Fruit fly (Drosophila melanogaster) whole organism, embryonic: ENCODE data around the gene TfIIA-S.
A peak's percentile ranks its signal among the peaks of the same experiment; 100 is the strongest.

Experiments used
- Atf-2 ChIP-seq: fragments of 200-800 bp; sonication (Bioruptor generic); optimal IDR thresholded peaks from 2 replicates; lab custom pipeline; 2016; ENCODE audit warnings: missing biosample characterization, missing genetic modification characterization
- CG1024 ChIP-seq: fragments of 200-800 bp; sonication (Bioruptor generic); IDR thresholded peaks from 2 replicates; pipeline ENCODE4 v1.3.6; 2022; ENCODE audit warnings: missing biosample characterization, missing genetic modification characterization
- CG10267 ChIP-seq: fragments of 200-800 bp; sonication (Bioruptor generic); optimal IDR thresholded peaks from 2 replicates; lab custom pipeline; 2018; ENCODE audit warnings: missing biosample characterization, mild to moderate bottlenecking, missing genetic modification characterization, moderate library complexity
- CG10462 ChIP-seq: fragments of 200-800 bp; sonication (Bioruptor generic); optimal IDR thresholded peaks from 2 replicates; lab custom pipeline; 2016; ENCODE audit warnings: missing biosample characterization, missing genetic modification characterization
- CG12155 ChIP-seq: fragments of 200-800 bp; sonication (Bioruptor generic); optimal IDR thresholded peaks from 3 replicates; lab custom pipeline; 2016; ENCODE audit warnings: missing biosample characterization, missing genetic modification characterization
- CG12299 ChIP-seq: fragments of 200-800 bp; sonication (Bioruptor generic); optimal IDR thresholded peaks from 2 replicates; lab custom pipeline; 2018; ENCODE audit warnings: missing biosample characterization, mild to moderate bottlenecking, missing genetic modification characterization
- CG14667 ChIP-seq: fragments of 200-800 bp; sonication (Bioruptor generic); IDR thresholded peaks from 2 replicates; pipeline ENCODE4 v1.3.6; 2022; ENCODE audit warnings: missing biosample characterization, missing genetic modification characterization
- CG14965 ChIP-seq: fragments of 200-800 bp; sonication (Bioruptor generic); optimal IDR thresholded peaks from 2 replicates; lab custom pipeline; 2016; ENCODE audit warnings: missing biosample characterization, missing genetic modification characterization, borderline replicate concordance
- CG15073 ChIP-seq: fragments of 200-800 bp; sonication (Bioruptor generic); optimal IDR thresholded peaks from 2 replicates; lab custom pipeline; 2016; ENCODE audit warnings: missing biosample characterization, missing genetic modification characterization
- CG16815 ChIP-seq: fragments of 200-800 bp; sonication (Bioruptor generic); optimal IDR thresholded peaks from 3 replicates; lab custom pipeline; 2017; ENCODE audit warnings: missing biosample characterization, mild to moderate bottlenecking, missing genetic modification characterization
- CG17612 ChIP-seq: fragments of 200-800 bp; sonication (Bioruptor generic); IDR thresholded peaks from 2 replicates; pipeline ENCODE4 v1.3.6; 2022; ENCODE audit warnings: missing biosample characterization, missing genetic modification characterization
- CG18262 ChIP-seq: fragments of 200-800 bp; optimal IDR thresholded peaks from 3 replicates; lab custom pipeline; 2019; ENCODE audit warnings: missing biosample characterization, mild to moderate bottlenecking, missing genetic modification characterization, moderate library complexity
- CG31365 ChIP-seq: fragments of 200-800 bp; sonication (Bioruptor generic); optimal IDR thresholded peaks from 2 replicates; lab custom pipeline; 2018; ENCODE audit warnings: missing biosample characterization, mild to moderate bottlenecking, missing genetic modification characterization
- CG3281 ChIP-seq: fragments of 200-800 bp; sonication (Bioruptor generic); optimal IDR thresholded peaks from 3 replicates; lab custom pipeline; 2017; ENCODE audit warnings: missing biosample characterization, mild to moderate bottlenecking, missing genetic modification characterization
- CG33213 ChIP-seq: fragments of 200-800 bp; sonication (Bioruptor generic); optimal IDR thresholded peaks from 3 replicates; lab custom pipeline; 2016; ENCODE audit warnings: missing biosample characterization, missing genetic modification characterization
- CG3847 ChIP-seq: fragments of 200-800 bp; sonication (Bioruptor generic); IDR thresholded peaks from 2 replicates; pipeline ENCODE4 v1.3.6; 2022; ENCODE audit warnings: missing biosample characterization, missing genetic modification characterization
- CG4707 ChIP-seq: fragments of 200-800 bp; sonication (Bioruptor generic); optimal IDR thresholded peaks from 2 replicates; lab custom pipeline; 2018; ENCODE audit warnings: missing biosample characterization, mild to moderate bottlenecking, missing genetic modification characterization, moderate library complexity
- CG7839 ChIP-seq: fragments of 200-800 bp; sonication (Bioruptor generic); optimal IDR thresholded peaks from 3 replicates; lab custom pipeline; 2018; ENCODE audit warnings: missing biosample characterization, mild to moderate bottlenecking, missing genetic modification characterization, moderate library complexity
- CG9876 ChIP-seq: fragments of 200-800 bp; sonication (Bioruptor generic); optimal IDR thresholded peaks from 2 replicates; lab custom pipeline; 2016; ENCODE audit warnings: missing biosample characterization, missing genetic modification characterization
- D ChIP-seq, 2 experiments: fragments of 200-800 bp in 1 of 2; fragments of >200 bp in 1 of 2; sonication (Bioruptor generic) in 1 of 2; optimal IDR thresholded peaks; 2 replicates in 1 of 2; 3 replicates in 1 of 2; lab custom pipeline; 2017; ENCODE audit warnings: mild to moderate bottlenecking in 1 of 2, missing biosample characterization in 1 of 2, missing genetic modification characterization in 1 of 2, missing genetic modification reagents in 1 of 2
- HLH4C ChIP-seq: fragments of 200-800 bp; sonication (Bioruptor generic); IDR thresholded peaks from 3 replicates; pipeline ENCODE4 v1.3.6; 2022; ENCODE audit warnings: missing biosample characterization, missing genetic modification characterization; ENCODE audit not compliant: partially characterized antibody
- Jarid2 ChIP-seq: fragments of 200-800 bp; sonication (Bioruptor generic); optimal IDR thresholded peaks from 3 replicates; lab custom pipeline; 2017; ENCODE audit warnings: mild to moderate bottlenecking, missing biosample characterization, missing genetic modification reagents, missing genetic modification characterization
- Kr ChIP-seq: fragments of 200-800 bp; sonication (Bioruptor generic); optimal IDR thresholded peaks from 2 replicates; lab custom pipeline; 2017; ENCODE audit warnings: missing biosample characterization, mild to moderate bottlenecking, missing genetic modification characterization
- Med ChIP-seq: fragments of 200-800 bp; sonication (Bioruptor generic); peaks from one replicate; lab custom pipeline; 2016; ENCODE audit warnings: missing biosample characterization, missing genetic modification characterization, mild to moderate bottlenecking, inconsistent platforms, moderate library complexity
- Myb ChIP-seq: fragments of 200-800 bp; sonication (Bioruptor generic); optimal IDR thresholded peaks from 2 replicates; lab custom pipeline; 2016; ENCODE audit warnings: missing biosample characterization, missing genetic modification characterization
- Spps ChIP-seq: fragments of 200-800 bp; sonication (Bioruptor generic); optimal IDR thresholded peaks from 2 replicates; lab custom pipeline; 2018; ENCODE audit warnings: missing biosample characterization, mild to moderate bottlenecking, missing genetic modification characterization
- ac ChIP-seq: fragments of 200-800 bp; sonication (Bioruptor generic); optimal IDR thresholded peaks from 3 replicates; lab custom pipeline; 2017; ENCODE audit warnings: missing biosample characterization, mild to moderate bottlenecking, missing genetic modification characterization
- ap ChIP-seq: fragments of 200-800 bp; sonication (Bioruptor generic); IDR thresholded peaks from 2 replicates; pipeline ENCODE4 v1.3.6; 2022; ENCODE audit warnings: missing biosample characterization, missing genetic modification characterization
- bsh ChIP-seq, 2 experiments: fragments of 200-800 bp; sonication (Bioruptor generic); optimal IDR thresholded peaks; 2 replicates each; lab custom pipeline; 2017 to 2018; ENCODE audit warnings: mild to moderate bottlenecking in 2 of 2, missing biosample characterization in 2 of 2, missing genetic modification characterization in 2 of 2, moderate library complexity in 1 of 2
- ci ChIP-seq: fragments of 200-800 bp; sonication (Bioruptor generic); IDR thresholded peaks from 3 replicates; pipeline ENCODE4 v1.3.6; 2022; ENCODE audit warnings: missing biosample characterization, missing genetic modification characterization
- corto ChIP-seq: fragments of 200-800 bp; sonication (Bioruptor generic); optimal IDR thresholded peaks from 2 replicates; lab custom pipeline; 2016; ENCODE audit warnings: missing biosample characterization, mild to moderate bottlenecking, missing genetic modification characterization, moderate library complexity
- disco-r ChIP-seq: fragments of 200-800 bp; sonication (Bioruptor generic); optimal IDR thresholded peaks from 2 replicates; lab custom pipeline; 2016; ENCODE audit warnings: missing biosample characterization, missing genetic modification characterization
- en ChIP-seq: fragments of 200-800 bp; sonication (Bioruptor generic); optimal IDR thresholded peaks from 2 replicates; lab custom pipeline; 2016; ENCODE audit warnings: missing biosample characterization, missing genetic modification characterization
- ewg ChIP-seq: fragments of 200-800 bp; sonication (Bioruptor generic); optimal IDR thresholded peaks from 3 replicates; lab custom pipeline; 2017; ENCODE audit warnings: mild to moderate bottlenecking, missing biosample characterization, missing genetic modification reagents, missing genetic modification characterization
- exex ChIP-seq: fragments of 200-800 bp; sonication (Bioruptor generic); optimal IDR thresholded peaks from 4 replicates; lab custom pipeline; 2018; ENCODE audit warnings: missing biosample characterization, mild to moderate bottlenecking, missing genetic modification characterization, moderate library complexity
- h ChIP-seq: fragments of >200 bp; optimal IDR thresholded peaks from 2 replicates; lab custom pipeline; 2017
- her ChIP-seq: fragments of 200-800 bp; sonication (Bioruptor generic); optimal IDR thresholded peaks from 2 replicates; lab custom pipeline; 2016; ENCODE audit warnings: missing biosample characterization, missing genetic modification characterization
- ind ChIP-seq: fragments of 200-800 bp; sonication (Bioruptor generic); optimal IDR thresholded peaks from 3 replicates; lab custom pipeline; 2016; ENCODE audit warnings: missing biosample characterization, missing genetic modification characterization
- klu ChIP-seq: fragments of 200-800 bp; sonication (Bioruptor generic); IDR thresholded peaks from 2 replicates; pipeline ENCODE4 v1.3.6; 2022; ENCODE audit warnings: missing biosample characterization, missing genetic modification characterization
- lola ChIP-seq, 3 experiments: fragments of >200 bp in 2 of 3; fragments of 200-800 bp in 1 of 3; sonication (Bioruptor generic) in 1 of 3; optimal IDR thresholded peaks; 2 replicates each; lab custom pipeline; 2017 to 2019; ENCODE audit warnings: missing biosample characterization in 3 of 3, missing genetic modification characterization in 3 of 3, mild to moderate bottlenecking in 1 of 3, moderate library complexity in 1 of 3
- mam ChIP-seq: fragments of 200-800 bp; sonication (Bioruptor generic); optimal IDR thresholded peaks from 3 replicates; lab custom pipeline; 2016; ENCODE audit warnings: missing biosample characterization, missing genetic modification characterization
- odd ChIP-seq: fragments of 200-800 bp; sonication (Bioruptor generic); optimal IDR thresholded peaks from 2 replicates; lab custom pipeline; 2017; ENCODE audit warnings: missing biosample characterization, mild to moderate bottlenecking, missing genetic modification characterization
- prd ChIP-seq, 3 experiments: fragments of >200 bp in 2 of 3; fragments of 200-800 bp in 1 of 3; sonication (Bioruptor generic) in 1 of 3; optimal IDR thresholded peaks in 2 of 3; IDR thresholded peaks in 1 of 3; 2 replicates in 2 of 3; 3 replicates in 1 of 3; pipeline versions ENCODE4 v1.3.6 to Lab custom; 2017 to 2022; ENCODE audit warnings: missing biosample characterization in 1 of 3, missing genetic modification characterization in 1 of 3
- repo ChIP-seq: fragments of 200-800 bp; sonication (Bioruptor generic); optimal IDR thresholded peaks from 2 replicates; lab custom pipeline; 2016; ENCODE audit warnings: missing biosample characterization, missing genetic modification characterization
- ttk ChIP-seq: fragments of 200-800 bp; sonication (Bioruptor generic); IDR thresholded peaks from 2 replicates; pipeline ENCODE4 v2.1.2; 2022; ENCODE audit warnings: missing biosample characterization, missing genetic modification characterization
- wor ChIP-seq: fragments of 200-800 bp; sonication (Bioruptor generic); IDR thresholded peaks from 2 replicates; pipeline ENCODE4 v1.3.6; 2022; ENCODE audit warnings: missing biosample characterization, missing genetic modification characterization
- zfh1 ChIP-seq: fragments of 200-800 bp; sonication (Bioruptor generic); IDR thresholded peaks from 3 replicates; pipeline ENCODE4 v1.3.6; 2022; ENCODE audit warnings: missing biosample characterization, missing genetic modification characterization

Gene TfIIA-S

dm6 chr3R:23939921-23940839, 49.3 kb upstream of the TfIIA-S start (continued):
- peak; percentile 28 for TF ChIP-seq CG16815 (GFP tag; lab: Kevin White, UChicago)
- TF ChIP-seq CG31365 (tag; lab: Kevin White, UChicago): peak; percentile 76
- peak; percentile 20 for TF ChIP-seq her (GFP tag; lab: Kevin White, UChicago)
- no peak for TF ChIP-seq ind (GFP tag; lab: Kevin White, UChicago)
- peak; percentile 89 for TF ChIP-seq ci (GFP tag; lab: Robert Waterston, UW)
- no peak for TF ChIP-seq klu (GFP tag; lab: Robert Waterston, UW)
- peak; percentile 83; the same call in 1 of the 2 replicates for TF ChIP-seq CG1024
- peak; percentile 44 for TF ChIP-seq Atf-2
- TF ChIP-seq HLH4C: no peak
- TF ChIP-seq ttk (GFP tag; lab: Robert Waterston, UW): no peak
- peak; percentile 66 for TF ChIP-seq repo (GFP tag; lab: Kevin White, UChicago)
- peak; percentile 4 for TF ChIP-seq CG9876 (GFP tag; lab: Kevin White, UChicago)
- TF ChIP-seq zfh1 (GFP tag; lab: Robert Waterston, UW): peak; percentile 87
- TF ChIP-seq Spps (tag; lab: Kevin White, UChicago): peak; percentile 75
- no peak; the same call in 1 of the 2 replicates for TF ChIP-seq CG14667
- TF ChIP-seq CG14965 (GFP tag; lab: Kevin White, UChicago): peak; percentile 43
- peak; percentile 89 for TF ChIP-seq CG12299 (tag; lab: Kevin White, UChicago)
- TF ChIP-seq D (optimal IDR thresholded peaks at IDR 0.05; lab: Kevin White, UChicago): no peak
- peak; percentile 87 for TF ChIP-seq D (GFP tag; optimal IDR thresholded peaks at IDR 0.05; lab: Kevin White, UChicago)
- peak; percentile 63 for TF ChIP-seq CG10267 (tag; lab: Kevin White, UChicago)
- TF ChIP-seq exex (tag; lab: Kevin White, UChicago): peak; percentile 76
- peak; percentile 29; the same call in 1 of the 2 replicates for TF ChIP-seq ap (GFP tag; lab: Robert Waterston, UW)
- TF ChIP-seq disco-r (GFP tag; lab: Kevin White, UChicago): no peak
- peak; percentile 87 for TF ChIP-seq CG4707 (GFP tag; lab: Kevin White, UChicago)
- TF ChIP-seq ewg (GFP tag; lab: Kevin White, UChicago): peak; percentile 73
- TF ChIP-seq lola (GFP tag; optimal IDR thresholded peaks at IDR 0.05; lab: Kevin White, UChicago): peak in 1 of 3 experiments; percentile 82
- TF ChIP-seq prd (optimal IDR thresholded peaks at IDR 0.05; lab: Kevin White, UChicago): no peak
- TF ChIP-seq prd (GFP tag; IDR thresholded peaks at IDR 0.05; lab: Robert Waterston, UW): peak; percentile 33; the same call in 2 of the 3 replicates
- peak; percentile 79 for TF ChIP-seq CG3281 (GFP tag; lab: Kevin White, UChicago)
- TF ChIP-seq Jarid2: peak; percentile 66
- TF ChIP-seq Med (GFP tag; lab: Kevin White, UChicago): peak; percentile 91
- no peak for TF ChIP-seq Myb (GFP tag; lab: Kevin White, UChicago)
- peak; percentile 69 for TF ChIP-seq CG10462
- peak in 1 of 2 experiments; percentile 90 for TF ChIP-seq bsh (GFP tag; optimal IDR thresholded peaks at IDR 0.05; lab: Kevin White, UChicago)
- TF ChIP-seq en (GFP tag; lab: Kevin White, UChicago): peak; percentile 42
- peak; percentile 66 for TF ChIP-seq CG33213 (GFP tag; lab: Kevin White, UChicago)
- TF ChIP-seq CG15073 (GFP tag; lab: Kevin White, UChicago): peak; percentile 37
- TF ChIP-seq h (lab: Kevin White, UChicago): no peak
- TF ChIP-seq CG3847 (GFP tag; lab: Robert Waterston, UW): peak; percentile 19; the same call in 1 of the 2 replicates
- no peak for TF ChIP-seq corto
- TF ChIP-seq CG18262 (tag; lab: Kevin White, UChicago): peak; percentile 76
- TF ChIP-seq odd (GFP tag; lab: Kevin White, UChicago): peak; percentile 85
- TF ChIP-seq wor (GFP tag; lab: Robert Waterston, UW): peak; percentile 41; the same call in 1 of the 2 replicates
- TF ChIP-seq CG17612: no peak
- peak; percentile 58 for TF ChIP-seq CG7839 (tag; lab: Kevin White, UChicago)
- TF ChIP-seq mam: peak; percentile 29
- TF ChIP-seq CG12155: peak; percentile 9
- TF ChIP-seq Kr (GFP tag; lab: Kevin White, UChicago): peak; percentile 91
- peak; percentile 86 for TF ChIP-seq ac (GFP tag; lab: Kevin White, UChicago)
